Worm (Caenorhabditis elegans) whole organism, early embryonic: ENCODE measurements around the gene mec-15.

Source experiments
- B0310.2 ChIP-seq: sonication (generic microtip); optimal IDR thresholded peaks from 2 replicates; lab custom pipeline; 2016; ENCODE audit warnings: mild to moderate bottlenecking, missing genetic modification characterization, missing compliant biosample characterization
- F13C5.2 ChIP-seq: sonication (generic microtip); optimal IDR thresholded peaks from 2 replicates; lab custom pipeline; 2017; ENCODE audit warnings: mild to moderate bottlenecking, missing genetic modification characterization, inconsistent platforms, missing compliant biosample characterization
- aly-1 ChIP-seq: sonication (generic microtip); optimal IDR thresholded peaks from 2 replicates; lab custom pipeline; 2016; ENCODE audit warnings: missing genetic modification characterization, missing compliant biosample characterization
- ama-1 ChIP-seq: fragments of 150-350 bp; optimal IDR thresholded peaks from 2 replicates; lab custom pipeline; 2014
- ceh-13 ChIP-seq: fragments of 200-800 bp; sonication (Bioruptor generic); optimal IDR thresholded peaks from 2 replicates; lab custom pipeline; 2018; ENCODE audit warnings: mild to moderate bottlenecking, missing genetic modification characterization, missing compliant biosample characterization
- ceh-36 ChIP-seq: sonication (generic microtip); optimal IDR thresholded peaks from 2 replicates; lab custom pipeline; 2016; ENCODE audit warnings: missing genetic modification characterization, inconsistent platforms, missing compliant biosample characterization
- ets-7 ChIP-seq: sonication (generic microtip); optimal IDR thresholded peaks from 2 replicates; lab custom pipeline; 2016; ENCODE audit warnings: missing genotype, missing genetic modification characterization, missing compliant biosample characterization
- flt-1 ChIP-seq: fragments of 200-800 bp; sonication (Bioruptor generic); IDR thresholded peaks from 2 replicates; pipeline ENCODE4 v1.3.6; 2022; ENCODE audit warnings: missing genetic modification characterization, missing compliant biosample characterization
- hmbx-1 ChIP-seq: sonication (generic microtip); optimal IDR thresholded peaks from 2 replicates; lab custom pipeline; 2016; ENCODE audit warnings: mild to moderate bottlenecking, missing genetic modification characterization, missing compliant biosample characterization
- hmg-4 ChIP-seq: fragments of 200-800 bp; sonication (Bioruptor generic); optimal IDR thresholded peaks from 2 replicates; lab custom pipeline; 2018; ENCODE audit warnings: mild to moderate bottlenecking, missing genetic modification characterization, missing compliant biosample characterization
- hnd-1 ChIP-seq: sonication (generic microtip); optimal IDR thresholded peaks from 2 replicates; lab custom pipeline; 2016; ENCODE audit warnings: missing genetic modification characterization, missing compliant biosample characterization
- pes-1 ChIP-seq: fragments of 200-800 bp; sonication (Bioruptor generic); IDR thresholded peaks from 2 replicates; pipeline ENCODE4 v1.3.6; 2022; ENCODE audit warnings: missing genetic modification reagents, missing genetic modification characterization, missing compliant biosample characterization
- scrt-1 ChIP-seq: fragments of 200-800 bp; sonication (Bioruptor generic); IDR thresholded peaks from 2 replicates; pipeline ENCODE4 v1.3.6; 2022; ENCODE audit warnings: missing genetic modification characterization, missing compliant biosample characterization
- sea-1 ChIP-seq: fragments of 200-800 bp; sonication (Bioruptor generic); conservative IDR thresholded peaks from 2 replicates; pipeline ENCODE4 v1.3.6; 2022; ENCODE audit warnings: missing genetic modification characterization, missing compliant biosample characterization
- tbx-11 ChIP-seq: fragments of 200-800 bp; sonication (Bioruptor generic); IDR thresholded peaks from 2 replicates; pipeline ENCODE4 v1.3.6; 2022; ENCODE audit warnings: missing genetic modification characterization, missing compliant biosample characterization
- tbx-37 ChIP-seq: fragments of 200-800 bp; sonication (Bioruptor generic); conservative IDR thresholded peaks from 2 replicates; pipeline ENCODE4 v1.3.6; 2022; ENCODE audit warnings: missing genetic modification reagents, missing genetic modification characterization, missing compliant biosample characterization
- tra-4 ChIP-seq: sonication (generic microtip); optimal IDR thresholded peaks from 2 replicates; lab custom pipeline; 2017; ENCODE audit warnings: missing genetic modification characterization, missing compliant biosample characterization

The mec-15 gene

ce11 chrII:10261261-10261660 is 21.8 kb upstream of the mec-15 start:
- TF ChIP-seq ceh-13 (GFP tag; lab: Kevin White, UChicago) = no peak
- TF ChIP-seq tbx-11 (GFP tag; lab: Robert Waterston, UW) = no peak
- no peak for TF ChIP-seq hmbx-1 (tag; lab: Kevin White, UChicago)
- TF ChIP-seq scrt-1 = no peak
- no peak for TF ChIP-seq F13C5.2
- TF ChIP-seq hnd-1 (tag; lab: Kevin White, UChicago) = no peak
- TF ChIP-seq ceh-36 (tag; lab: Kevin White, UChicago) = no peak
- no peak for TF ChIP-seq ama-1
- TF ChIP-seq hmg-4 = no peak
- no peak for TF ChIP-seq pes-1
- no peak for TF ChIP-seq aly-1
- no peak for TF ChIP-seq flt-1
- no peak for TF ChIP-seq ets-7 (tag; lab: Kevin White, UChicago)
- TF ChIP-seq tbx-37 (GFP tag; lab: Robert Waterston, UW) = no peak
- TF ChIP-seq sea-1 (GFP tag; lab: Robert Waterston, UW) = no peak
- no peak for TF ChIP-seq tra-4 (tag; lab: Kevin White, UChicago)
- TF ChIP-seq B0310.2 (tag; lab: Kevin White, UChicago) = no peak

ce11 chrII:10252048-10252447 is 12.6 kb upstream of the mec-15 start:
- TF ChIP-seq hmg-4 (no peak), tra-4 (tag; lab: Kevin White, UChicago) (no peak), tbx-11 (GFP tag; lab: Robert Waterston, UW) (no peak), flt-1 (no peak), ceh-13 (GFP tag; lab: Kevin White, UChicago) (no peak), hnd-1 (tag; lab: Kevin White, UChicago) (no peak), hmbx-1 (tag; lab: Kevin White, UChicago) (no peak), scrt-1 (no peak), tbx-37 (GFP tag; lab: Robert Waterston, UW) (no peak)

ce11 chrII:10250966-10251365 is 11.5 kb upstream of the mec-15 start, which contains the start of gene F54B3.1:
Gene F54B3.1 (plus strand): TSS chrII:10251266.
- TF ChIP-seq ceh-13 (GFP tag; lab: Kevin White, UChicago) (no peak), flt-1 (no peak), tra-4 (tag; lab: Kevin White, UChicago) (no peak), ama-1 (no peak), pes-1 (no peak), F13C5.2 (no peak)

DNA sequence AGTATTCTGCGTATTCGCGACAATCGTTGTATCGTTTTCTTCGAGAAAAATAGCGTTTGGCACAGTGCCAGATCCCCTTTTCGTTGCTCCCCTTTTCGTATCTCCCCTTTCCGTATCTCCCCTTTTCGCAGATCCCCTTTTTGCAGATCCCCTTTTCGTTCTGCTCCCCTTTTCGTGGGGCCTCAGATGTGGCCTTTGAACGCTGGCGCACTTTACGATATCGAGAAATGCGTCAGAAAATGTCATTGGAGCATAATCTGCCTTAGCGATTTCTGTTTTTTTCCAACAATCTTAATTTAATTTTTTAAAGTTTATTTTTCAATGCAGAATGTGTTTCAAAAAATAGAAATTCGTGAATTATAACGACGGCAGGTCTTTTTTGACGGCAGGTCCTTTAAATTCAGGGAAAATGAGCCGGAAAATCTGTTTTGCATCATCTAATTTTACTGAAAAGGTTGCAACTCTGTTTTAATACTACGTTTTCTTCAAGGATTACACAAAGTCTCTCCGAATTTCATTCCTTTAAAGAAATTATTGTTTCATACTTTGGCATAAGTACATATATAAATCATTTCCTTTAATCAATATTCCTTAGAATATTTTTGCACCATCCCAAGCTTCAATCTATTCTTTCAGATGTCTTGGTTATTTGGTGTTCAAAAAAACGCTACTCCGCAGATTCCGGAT is 9.0 kb upstream of the mec-15 start, which contains the start of gene atad-3:
Gene atad-3, plus strand, starts transcription at position 637 of the 687 bp plus-strand sequence.
- TF ChIP-seq ceh-36 (tag; lab: Kevin White, UChicago) (peak; percentile 27), hmbx-1 (tag; lab: Kevin White, UChicago) (no peak), B0310.2 (tag; lab: Kevin White, UChicago) (no peak), ama-1 (no peak), ceh-13 (GFP tag; lab: Kevin White, UChicago) (peak; percentile 6), aly-1 (no peak), tbx-37 (GFP tag; lab: Robert Waterston, UW) (peak; percentile 97), scrt-1 (peak; percentile 87), F13C5.2 (peak; percentile 53), flt-1 (peak; percentile 88), tbx-11 (GFP tag; lab: Robert Waterston, UW) (peak; percentile 88), tra-4 (tag; lab: Kevin White, UChicago) (no peak), hnd-1 (tag; lab: Kevin White, UChicago) (peak; percentile 41), hmg-4 (peak; percentile 72), pes-1 (peak; percentile 94), ets-7 (tag; lab: Kevin White, UChicago) (peak; percentile 78), sea-1 (GFP tag; lab: Robert Waterston, UW) (peak; percentile 81)

ce11 chrII:10247594-10248283 is 8.2 kb upstream of the mec-15 start, which contains the start of gene nrde-2:
Gene nrde-2 (minus strand): TSS chrII:10247638.
- TF ChIP-seq tbx-37 (GFP tag; lab: Robert Waterston, UW) = peak; percentile 54; the same call in 1 of the 2 replicates
- TF ChIP-seq tbx-11 (GFP tag; lab: Robert Waterston, UW) = peak; percentile 56; the same call in 1 of the 2 replicates
- peak; percentile 66; the same call in 1 of the 2 replicates for TF ChIP-seq pes-1

ce11 chrII:10247154-10247553 is 7.7 kb upstream of the mec-15 start:
- no peak for TF ChIP-seq hmbx-1 (tag; lab: Kevin White, UChicago)
- TF ChIP-seq tbx-11 (GFP tag; lab: Robert Waterston, UW) = no peak
- no peak for TF ChIP-seq scrt-1
- no peak for TF ChIP-seq F13C5.2
- TF ChIP-seq B0310.2 (tag; lab: Kevin White, UChicago) = no peak
- no peak for TF ChIP-seq flt-1
- no peak for TF ChIP-seq hnd-1 (tag; lab: Kevin White, UChicago)
- no peak for TF ChIP-seq sea-1 (GFP tag; lab: Robert Waterston, UW)
- no peak for TF ChIP-seq aly-1
- no peak for TF ChIP-seq ceh-36 (tag; lab: Kevin White, UChicago)
- no peak for TF ChIP-seq ets-7 (tag; lab: Kevin White, UChicago)
- TF ChIP-seq hmg-4 = no peak
- TF ChIP-seq ama-1 = no peak
- TF ChIP-seq ceh-13 (GFP tag; lab: Kevin White, UChicago) = no peak
- no peak for TF ChIP-seq tbx-37 (GFP tag; lab: Robert Waterston, UW)
- TF ChIP-seq pes-1 = no peak
- TF ChIP-seq tra-4 (tag; lab: Kevin White, UChicago) = no peak

ce11 chrII:10245612-10246011 is 6.1 kb upstream of the mec-15 start:
- TF ChIP-seq flt-1 = no peak
- no peak for TF ChIP-seq tbx-37 (GFP tag; lab: Robert Waterston, UW)
- TF ChIP-seq ceh-13 (GFP tag; lab: Kevin White, UChicago) = no peak
- no peak for TF ChIP-seq F13C5.2
- TF ChIP-seq ets-7 (tag; lab: Kevin White, UChicago) = no peak
- TF ChIP-seq ama-1 = no peak
- no peak for TF ChIP-seq tbx-11 (GFP tag; lab: Robert Waterston, UW)
- TF ChIP-seq scrt-1 = no peak
- no peak for TF ChIP-seq B0310.2 (tag; lab: Kevin White, UChicago)
- TF ChIP-seq pes-1 = no peak
